Fruit fly (Drosophila melanogaster) whole organism, embryonic: Measurements from ENCODE around the gene CG7806.

ENCODE experiments used
- CG10462 ChIP-seq: fragments of 200-800 bp; sonication (Bioruptor generic); optimal IDR thresholded peaks from 2 replicates; lab custom pipeline; 2016; ENCODE audit warnings: missing biosample characterization, missing genetic modification characterization
- CG10565 ChIP-seq: fragments of 200-800 bp; sonication (Bioruptor generic); optimal IDR thresholded peaks from 3 replicates; lab custom pipeline; 2016; ENCODE audit warnings: missing biosample characterization, mild to moderate bottlenecking, missing genetic modification characterization
- CG10979 ChIP-seq: fragments of 200-800 bp; sonication (Bioruptor generic); optimal IDR thresholded peaks from 2 replicates; lab custom pipeline; 2018; ENCODE audit warnings: missing biosample characterization, mild to moderate bottlenecking, missing genetic modification characterization, moderate library complexity
- CG11560 ChIP-seq: fragments of 200-800 bp; sonication (Bioruptor generic); IDR thresholded peaks from 3 replicates; pipeline ENCODE4 v1.3.6; 2022; ENCODE audit warnings: missing biosample characterization, missing genetic modification characterization
- CG13296 ChIP-seq: fragments of 200-800 bp; sonication (Bioruptor generic); optimal IDR thresholded peaks from 3 replicates; lab custom pipeline; 2018; ENCODE audit warnings: missing biosample characterization, mild to moderate bottlenecking, missing genetic modification characterization
- CG15073 ChIP-seq: fragments of 200-800 bp; sonication (Bioruptor generic); optimal IDR thresholded peaks from 2 replicates; lab custom pipeline; 2016; ENCODE audit warnings: missing biosample characterization, missing genetic modification characterization
- CG15514 ChIP-seq: fragments of 200-800 bp; sonication (Bioruptor generic); optimal IDR thresholded peaks from 3 replicates; lab custom pipeline; 2017; ENCODE audit warnings: missing biosample characterization, missing genetic modification characterization, mild to moderate bottlenecking, moderate library complexity, missing genetic modification reagents
- CG15601 ChIP-seq: fragments of 200-800 bp; sonication (Bioruptor generic); optimal IDR thresholded peaks from 3 replicates; lab custom pipeline; 2019; ENCODE audit warnings: missing biosample characterization, mild to moderate bottlenecking, missing genetic modification characterization, moderate library complexity
- CG2875 ChIP-seq: fragments of 200-800 bp; sonication (Bioruptor generic); optimal IDR thresholded peaks from 2 replicates; lab custom pipeline; 2017; ENCODE audit warnings: missing biosample characterization, mild to moderate bottlenecking, missing genetic modification characterization, missing genetic modification reagents
- CG32532 ChIP-seq: fragments of 200-800 bp; sonication (Bioruptor generic); IDR thresholded peaks from 2 replicates; pipeline ENCODE4 v1.3.6; 2022; ENCODE audit warnings: missing biosample characterization, missing genetic modification characterization
- CG3847 ChIP-seq: fragments of 200-800 bp; sonication (Bioruptor generic); IDR thresholded peaks from 2 replicates; pipeline ENCODE4 v1.3.6; 2022; ENCODE audit warnings: missing biosample characterization, missing genetic modification characterization
- CG4328 ChIP-seq: fragments of 200-800 bp; sonication (Bioruptor generic); optimal IDR thresholded peaks from 3 replicates; lab custom pipeline; 2017; ENCODE audit warnings: missing biosample characterization, missing genetic modification reagents, missing genetic modification characterization
- CG4360 ChIP-seq: fragments of 200-800 bp; sonication (Bioruptor generic); IDR thresholded peaks from 2 replicates; pipeline ENCODE4 v1.3.6; 2022; ENCODE audit warnings: missing biosample characterization, missing genetic modification characterization
- CG4404 ChIP-seq: fragments of 200-800 bp; sonication (Bioruptor generic); IDR thresholded peaks from 2 replicates; pipeline ENCODE4 v1.3.6; 2022; ENCODE audit warnings: missing biosample characterization, missing genetic modification characterization
- CG6854 ChIP-seq: fragments of 200-800 bp; sonication (Bioruptor generic); optimal IDR thresholded peaks from 3 replicates; lab custom pipeline; 2017; ENCODE audit warnings: missing biosample characterization, mild to moderate bottlenecking, missing genetic modification characterization
- CG7357 ChIP-seq: fragments of 200-800 bp; sonication (Bioruptor generic); IDR thresholded peaks from 3 replicates; pipeline ENCODE4 v1.3.6; 2022; ENCODE audit warnings: missing biosample characterization, missing genetic modification characterization
- CG7839 ChIP-seq: fragments of 200-800 bp; sonication (Bioruptor generic); optimal IDR thresholded peaks from 3 replicates; lab custom pipeline; 2018; ENCODE audit warnings: missing biosample characterization, mild to moderate bottlenecking, missing genetic modification characterization, moderate library complexity
- CG9817 ChIP-seq: fragments of 200-800 bp; sonication (Bioruptor generic); optimal IDR thresholded peaks from 2 replicates; lab custom pipeline; 2018; ENCODE audit warnings: missing biosample characterization, mild to moderate bottlenecking, missing genetic modification characterization, moderate library complexity
- Dbx ChIP-seq: fragments of 200-800 bp; sonication (Bioruptor generic); IDR thresholded peaks from 3 replicates; pipeline ENCODE4 v1.3.6; 2022; ENCODE audit warnings: missing biosample characterization, missing genetic modification characterization
- Gsc ChIP-seq: fragments of 200-800 bp; sonication (Bioruptor generic); IDR thresholded peaks from 2 replicates; pipeline ENCODE4 v1.3.6; 2022; ENCODE audit warnings: missing biosample characterization, missing genetic modification characterization
- Hmx ChIP-seq: fragments of 200-800 bp; sonication (Bioruptor generic); optimal IDR thresholded peaks from 2 replicates; lab custom pipeline; 2016; ENCODE audit warnings: missing biosample characterization, missing genetic modification characterization
- Hr3 ChIP-seq: fragments of 200-800 bp; sonication (Bioruptor generic); optimal IDR thresholded peaks from 3 replicates; lab custom pipeline; 2016; ENCODE audit warnings: missing biosample characterization, missing genetic modification characterization
- Neu2 ChIP-seq: fragments of 200-800 bp; sonication (Bioruptor generic); optimal IDR thresholded peaks from 3 replicates; lab custom pipeline; 2016; ENCODE audit warnings: missing biosample characterization, missing genetic modification characterization, borderline replicate concordance
- Ptx1 ChIP-seq: fragments of 200-800 bp; sonication (Bioruptor generic); IDR thresholded peaks from 2 replicates; pipeline ENCODE4 v1.3.6; 2022; ENCODE audit warnings: missing biosample characterization, missing genetic modification characterization
- Ravus ChIP-seq: fragments of 200-800 bp; sonication (Bioruptor generic); IDR thresholded peaks from 2 replicates; pipeline ENCODE4 v1.3.6; 2022; ENCODE audit warnings: missing biosample characterization, missing genetic modification characterization
- Rx ChIP-seq: fragments of 200-800 bp; sonication (Bioruptor generic); IDR thresholded peaks from 2 replicates; pipeline ENCODE4 v1.3.6; 2022; ENCODE audit warnings: missing biosample characterization, missing genetic modification characterization
- Sry-β ChIP-seq: fragments of 200-800 bp; sonication (Bioruptor generic); optimal IDR thresholded peaks from 2 replicates; lab custom pipeline; 2018; ENCODE audit warnings: missing biosample characterization, mild to moderate bottlenecking, missing genetic modification characterization, moderate library complexity
- Taf1 ChIP-seq: fragments of 200-800 bp; sonication (Bioruptor generic); IDR thresholded peaks from 2 replicates; pipeline ENCODE4 v1.3.6; 2022; ENCODE audit warnings: missing biosample characterization, missing genetic modification characterization
- chinmo ChIP-seq: fragments of 200-800 bp; sonication (Bioruptor generic); IDR thresholded peaks from 4 replicates; pipeline ENCODE4 v1.3.6; 2022; ENCODE audit warnings: missing biosample characterization, missing genetic modification characterization; ENCODE audit not compliant: partially characterized antibody
- ftz-f1 ChIP-seq: fragments of 200-800 bp; sonication (Bioruptor generic); optimal IDR thresholded peaks from 2 replicates; lab custom pipeline; 2016; ENCODE audit warnings: missing biosample characterization, missing genetic modification characterization
- grau ChIP-seq: fragments of 200-800 bp; optimal IDR thresholded peaks from 3 replicates; lab custom pipeline; 2019; ENCODE audit warnings: missing biosample characterization, mild to moderate bottlenecking, missing genetic modification characterization, moderate library complexity
- hkb ChIP-seq, 2 experiments: fragments of 200-800 bp in 1 of 2; fragments of >200 bp in 1 of 2; sonication (Bioruptor generic) in 1 of 2; IDR thresholded peaks in 1 of 2; optimal IDR thresholded peaks in 1 of 2; 2 replicates each; pipeline versions ENCODE4 v1.3.6 to Lab custom; 2017 to 2022; ENCODE audit warnings: missing biosample characterization in 1 of 2, missing genetic modification characterization in 1 of 2
- ind ChIP-seq: fragments of 200-800 bp; sonication (Bioruptor generic); optimal IDR thresholded peaks from 3 replicates; lab custom pipeline; 2016; ENCODE audit warnings: missing biosample characterization, missing genetic modification characterization
- lov ChIP-seq, 2 experiments: fragments of 200-800 bp in 1 of 2; fragments of >200 bp in 1 of 2; sonication (Bioruptor generic) in 1 of 2; IDR thresholded peaks in 1 of 2; optimal IDR thresholded peaks in 1 of 2; 2 replicates in 1 of 2; 3 replicates in 1 of 2; pipeline versions ENCODE4 v1.3.6 to Lab custom; 2017 to 2022; ENCODE audit warnings: missing biosample characterization in 1 of 2, missing genetic modification characterization in 1 of 2
- repo ChIP-seq: fragments of 200-800 bp; sonication (Bioruptor generic); optimal IDR thresholded peaks from 2 replicates; lab custom pipeline; 2016; ENCODE audit warnings: missing biosample characterization, missing genetic modification characterization
- ro ChIP-seq: fragments of 200-800 bp; sonication (Bioruptor generic); IDR thresholded peaks from 2 replicates; pipeline ENCODE4 v1.3.6; 2022; ENCODE audit warnings: missing biosample characterization, missing genetic modification characterization
- row ChIP-seq: fragments of 200-800 bp; sonication (Bioruptor generic); IDR thresholded peaks from 3 replicates; pipeline ENCODE4 v1.3.6; 2022; ENCODE audit warnings: missing biosample characterization, missing genetic modification characterization
- ssp ChIP-seq: fragments of 200-800 bp; sonication (Bioruptor generic); IDR thresholded peaks from 2 replicates; pipeline ENCODE4 v1.3.6; 2022; ENCODE audit warnings: missing biosample characterization, missing genetic modification characterization
- vnd ChIP-seq: fragments of 200-800 bp; sonication (Bioruptor generic); IDR thresholded peaks from 3 replicates; pipeline ENCODE4 v1.3.6; 2022; ENCODE audit warnings: missing biosample characterization, missing genetic modification characterization; ENCODE audit not compliant: partially characterized antibody
- zen2 ChIP-seq: fragments of 200-800 bp; sonication (Bioruptor generic); IDR thresholded peaks from 3 replicates; pipeline ENCODE4 v1.3.6; 2022; ENCODE audit warnings: missing biosample characterization, missing genetic modification characterization; ENCODE audit not compliant: partially characterized antibody

CG7806 gene

DNA sequence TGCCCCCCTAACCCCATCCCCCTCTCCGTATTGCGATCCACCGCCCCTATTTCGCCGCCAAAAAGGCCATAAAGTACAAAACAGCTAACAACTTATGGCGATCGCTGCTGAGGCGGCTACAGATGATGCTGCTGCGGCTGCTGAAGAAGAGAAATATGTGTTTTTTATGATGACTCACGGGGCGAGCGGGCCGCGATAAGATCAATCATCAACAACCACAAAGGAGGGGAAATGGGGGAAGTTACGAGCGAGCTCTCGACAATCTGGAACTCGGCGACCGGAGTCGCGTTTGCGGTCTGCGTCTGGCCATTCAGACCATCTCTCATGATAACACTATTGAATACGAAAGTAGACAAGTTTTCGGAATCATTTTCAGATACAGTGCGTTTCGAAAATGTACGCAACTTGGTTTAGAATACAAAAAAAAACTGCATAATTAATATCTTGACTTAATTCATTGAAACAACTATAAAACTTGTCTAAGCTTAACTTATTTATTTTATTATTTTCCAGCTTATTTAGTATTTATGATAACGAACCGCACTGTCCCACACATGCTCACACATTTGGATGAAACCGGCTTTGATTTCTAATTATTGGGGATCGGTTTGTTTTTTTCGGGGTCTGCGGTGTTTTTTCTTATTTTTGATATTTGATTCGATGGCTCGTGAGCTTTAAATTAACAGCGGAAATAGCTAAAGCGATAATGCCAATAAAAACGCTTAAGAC is 18.9 kb upstream of the CG7806 start (continued):
- TF ChIP-seq Hmx (peak; percentile 89), chinmo (GFP tag; lab: Robert Waterston, UW) (0 out of 4 replicates have a peak, but pooled peaks have one; percentile 59), vnd (GFP tag; lab: Robert Waterston, UW) (no peak), CG10462 (peak; percentile 92), zen2 (GFP tag; lab: Robert Waterston, UW) (no peak), hkb (optimal IDR thresholded peaks at IDR 0.05; lab: Kevin White, UChicago) (no peak), hkb (GFP tag; IDR thresholded peaks at IDR 0.05; lab: Robert Waterston, UW) (peak; percentile 98), CG3847 (GFP tag; lab: Robert Waterston, UW) (peak; percentile 96), Rx (peak; percentile 91), Ptx1 (GFP tag; lab: Robert Waterston, UW) (peak; percentile 97), CG15601 (peak; percentile 96), Hr3 (GFP tag; lab: Kevin White, UChicago) (peak; percentile 93), CG11560 (peak; percentile 89), CG6854 (GFP tag; lab: Kevin White, UChicago) (peak; percentile 92), ftz-f1 (GFP tag; lab: Kevin White, UChicago) (peak; percentile 57), CG4328 (GFP tag; lab: Kevin White, UChicago) (peak; percentile 93), grau (tag; lab: Kevin White, UChicago) (peak; percentile 95), ssp (GFP tag; lab: Robert Waterston, UW) (peak; percentile 90), CG4404 (GFP tag; lab: Robert Waterston, UW) (peak; percentile 91), CG15073 (GFP tag; lab: Kevin White, UChicago) (peak; percentile 66), Taf1 (GFP tag; lab: Robert Waterston, UW) (peak; percentile 94), ind (GFP tag; lab: Kevin White, UChicago) (peak; percentile 95), Gsc (GFP tag; lab: Robert Waterston, UW) (no peak; the same call in 1 of the 2 replicates), lov (optimal IDR thresholded peaks at IDR 0.05; lab: Kevin White, UChicago) (no peak), lov (GFP tag; IDR thresholded peaks at IDR 0.05; lab: Robert Waterston, UW) (peak; percentile 92), Dbx (GFP tag; lab: Robert Waterston, UW) (peak; percentile 96), CG32532 (GFP tag; lab: Robert Waterston, UW) (peak; percentile 98), CG9817 (tag; lab: Kevin White, UChicago) (peak; percentile 97), CG13296 (GFP tag; lab: Kevin White, UChicago) (peak; percentile 97), CG2875 (peak; percentile 94), Sry-β (GFP tag; lab: Kevin White, UChicago) (peak; percentile 63), CG4360 (peak; percentile 82), Neu2 (peak; percentile 16), repo (GFP tag; lab: Kevin White, UChicago) (peak; percentile 77), CG10979 (tag; lab: Kevin White, UChicago) (peak; percentile 97), CG7839 (peak; percentile 97), CG7357 (GFP tag; lab: Robert Waterston, UW) (peak; percentile 90), CG10565 (GFP tag; lab: Kevin White, UChicago) (peak; percentile 71), CG15514 (GFP tag; lab: Kevin White, UChicago) (peak; percentile 86), ro (GFP tag; lab: Robert Waterston, UW) (peak; percentile 86), row (GFP tag; lab: Robert Waterston, UW) (peak; percentile 98), Ravus (GFP tag; lab: Robert Waterston, UW) (peak; percentile 88)
